Worm (Caenorhabditis elegans): Measurements from ENCODE around the gene C31H2.3.

Gene C31H2.3

ce11 chrX:5171085-5171484, 16.9 kb upstream of the C31H2.3 start, which contains the start of gene T03G11.10:
T03G11.10 (minus strand) TSS chrX:5171185.
- TF ChIP-seq flt-1 (GFP tag; IDR thresholded peaks at IDR 0.05): no peak
- no peak for TF ChIP-seq hmbx-1 (tag; optimal IDR thresholded peaks at IDR 0.05)
- no peak for TF ChIP-seq sea-1 (GFP tag; conservative IDR thresholded peaks at IDR 0.05)
- TF ChIP-seq ceh-36 (tag; optimal IDR thresholded peaks at IDR 0.05): no peak
- no peak for TF ChIP-seq B0310.2 (tag; optimal IDR thresholded peaks at IDR 0.05)
- TF ChIP-seq aly-1 (tag; optimal IDR thresholded peaks at IDR 0.05): no peak
- no peak for TF ChIP-seq ama-1 (optimal IDR thresholded peaks at IDR 0.05)
- TF ChIP-seq hnd-1 (tag; optimal IDR thresholded peaks at IDR 0.05): no peak
- no peak for TF ChIP-seq ceh-13 (GFP tag; optimal IDR thresholded peaks at IDR 0.05)
- TF ChIP-seq scrt-1 (GFP tag; IDR thresholded peaks at IDR 0.05): no peak
- TF ChIP-seq tbx-37 (GFP tag; conservative IDR thresholded peaks at IDR 0.05): no peak
- TF ChIP-seq tra-4 (tag; optimal IDR thresholded peaks at IDR 0.05): no peak
- TF ChIP-seq F13C5.2 (tag; optimal IDR thresholded peaks at IDR 0.05): no peak
- no peak for TF ChIP-seq pes-1 (GFP tag; IDR thresholded peaks at IDR 0.05)
- TF ChIP-seq tbx-11 (GFP tag; IDR thresholded peaks at IDR 0.05): no peak
- TF ChIP-seq ets-7 (tag; optimal IDR thresholded peaks at IDR 0.05): no peak
- no peak for TF ChIP-seq hmg-4 (GFP tag; optimal IDR thresholded peaks at IDR 0.05)

ce11 chrX:5168770-5169169, 14.6 kb upstream of the C31H2.3 start:
- TF ChIP-seq tra-4 (tag; optimal IDR thresholded peaks at IDR 0.05): no peak
- TF ChIP-seq F13C5.2 (tag; optimal IDR thresholded peaks at IDR 0.05): no peak
- no peak for TF ChIP-seq hmg-4 (GFP tag; optimal IDR thresholded peaks at IDR 0.05)
- TF ChIP-seq ets-7 (tag; optimal IDR thresholded peaks at IDR 0.05): no peak
- no peak for TF ChIP-seq hmbx-1 (tag; optimal IDR thresholded peaks at IDR 0.05)
- no peak for TF ChIP-seq ceh-13 (GFP tag; optimal IDR thresholded peaks at IDR 0.05)
- no peak for TF ChIP-seq aly-1 (tag; optimal IDR thresholded peaks at IDR 0.05)
- TF ChIP-seq pes-1 (GFP tag; IDR thresholded peaks at IDR 0.05): no peak
- no peak for TF ChIP-seq B0310.2 (tag; optimal IDR thresholded peaks at IDR 0.05)
- no peak for TF ChIP-seq sea-1 (GFP tag; conservative IDR thresholded peaks at IDR 0.05)
- TF ChIP-seq ama-1 (optimal IDR thresholded peaks at IDR 0.05): no peak
- no peak for TF ChIP-seq hnd-1 (tag; optimal IDR thresholded peaks at IDR 0.05)
- TF ChIP-seq flt-1 (GFP tag; IDR thresholded peaks at IDR 0.05): no peak
- TF ChIP-seq scrt-1 (GFP tag; IDR thresholded peaks at IDR 0.05): no peak
- no peak for TF ChIP-seq tbx-37 (GFP tag; conservative IDR thresholded peaks at IDR 0.05)

- TF ChIP-seq ets-7 (tag; optimal IDR thresholded peaks at IDR 0.05) (peak; percentile 17), tra-4 (tag; optimal IDR thresholded peaks at IDR 0.05) (no peak), ceh-36 (tag; optimal IDR thresholded peaks at IDR 0.05) (peak; percentile 47), tbx-37 (GFP tag; conservative IDR thresholded peaks at IDR 0.05) (0 out of 2 replicates have a peak, but pooled peaks have one; percentile 42), hmg-4 (GFP tag; optimal IDR thresholded peaks at IDR 0.05) (no peak), ceh-13 (GFP tag; optimal IDR thresholded peaks at IDR 0.05) (peak; percentile 15), hmbx-1 (tag; optimal IDR thresholded peaks at IDR 0.05) (peak; percentile 17), F13C5.2 (tag; optimal IDR thresholded peaks at IDR 0.05) (peak; percentile 83), hnd-1 (tag; optimal IDR thresholded peaks at IDR 0.05) (peak; percentile 23), pes-1 (GFP tag; IDR thresholded peaks at IDR 0.05) (peak; percentile 72; the same call in 1 of the 2 replicates), tbx-11 (GFP tag; IDR thresholded peaks at IDR 0.05) (0 out of 2 replicates have a peak, but pooled peaks have one; percentile 35), scrt-1 (GFP tag; IDR thresholded peaks at IDR 0.05) (no peak), B0310.2 (tag; optimal IDR thresholded peaks at IDR 0.05) (peak; percentile 27)
Observed at ce11 chrX:5165037-5165436, 10.9 kb upstream of the C31H2.3 start, which contains the start of gene mans-3. mans-3 (plus strand) TSS chrX:5165395.

ce11 chrX:5164054-5164453, 9.9 kb upstream of the C31H2.3 start:
- TF ChIP-seq aly-1 (tag; optimal IDR thresholded peaks at IDR 0.05): no peak
- no peak for TF ChIP-seq hmbx-1 (tag; optimal IDR thresholded peaks at IDR 0.05)
- no peak for TF ChIP-seq ets-7 (tag; optimal IDR thresholded peaks at IDR 0.05)
- no peak for TF ChIP-seq hnd-1 (tag; optimal IDR thresholded peaks at IDR 0.05)
- no peak for TF ChIP-seq tra-4 (tag; optimal IDR thresholded peaks at IDR 0.05)
- no peak for TF ChIP-seq scrt-1 (GFP tag; IDR thresholded peaks at IDR 0.05)
- TF ChIP-seq tbx-37 (GFP tag; conservative IDR thresholded peaks at IDR 0.05): no peak
- no peak for TF ChIP-seq B0310.2 (tag; optimal IDR thresholded peaks at IDR 0.05)
- no peak for TF ChIP-seq F13C5.2 (tag; optimal IDR thresholded peaks at IDR 0.05)

- TF ChIP-seq B0310.2 (tag; optimal IDR thresholded peaks at IDR 0.05): no peak
- no peak for TF ChIP-seq hnd-1 (tag; optimal IDR thresholded peaks at IDR 0.05)
- TF ChIP-seq flt-1 (GFP tag; IDR thresholded peaks at IDR 0.05): no peak
- TF ChIP-seq F13C5.2 (tag; optimal IDR thresholded peaks at IDR 0.05): no peak
- TF ChIP-seq aly-1 (tag; optimal IDR thresholded peaks at IDR 0.05): no peak
- TF ChIP-seq ceh-36 (tag; optimal IDR thresholded peaks at IDR 0.05): no peak
- TF ChIP-seq sea-1 (GFP tag; conservative IDR thresholded peaks at IDR 0.05): no peak
- TF ChIP-seq pes-1 (GFP tag; IDR thresholded peaks at IDR 0.05): no peak
- no peak for TF ChIP-seq tbx-37 (GFP tag; conservative IDR thresholded peaks at IDR 0.05)
Observed at ce11 chrX:5162755-5163154, 8.6 kb upstream of the C31H2.3 start, which contains the start of gene EGAP5.1. EGAP5.1 (plus strand) TSS chrX:5163055.

- TF ChIP-seq scrt-1 (GFP tag; IDR thresholded peaks at IDR 0.05): no peak
- no peak for TF ChIP-seq flt-1 (GFP tag; IDR thresholded peaks at IDR 0.05)
- no peak for TF ChIP-seq hnd-1 (tag; optimal IDR thresholded peaks at IDR 0.05)
- TF ChIP-seq tra-4 (tag; optimal IDR thresholded peaks at IDR 0.05): no peak
- TF ChIP-seq ets-7 (tag; optimal IDR thresholded peaks at IDR 0.05): no peak
- TF ChIP-seq ceh-13 (GFP tag; optimal IDR thresholded peaks at IDR 0.05): no peak
- TF ChIP-seq tbx-11 (GFP tag; IDR thresholded peaks at IDR 0.05): no peak
- TF ChIP-seq aly-1 (tag; optimal IDR thresholded peaks at IDR 0.05): no peak
- TF ChIP-seq ceh-36 (tag; optimal IDR thresholded peaks at IDR 0.05): no peak
- TF ChIP-seq ama-1 (optimal IDR thresholded peaks at IDR 0.05): no peak
Observed at ce11 chrX:5159645-5160044, 5.5 kb upstream of the C31H2.3 start, which contains the start of gene C31H2.4. C31H2.4 (minus strand) TSS chrX:5159663.

- TF ChIP-seq tbx-11 (GFP tag; IDR thresholded peaks at IDR 0.05): no peak
Observed at ce11 chrX:5152931-5153330, 1.2 kb downstream of the C31H2.3 start.

ce11 chrX:5151866-5152265, 2.3 kb downstream of the C31H2.3 start:
- TF ChIP-seq pes-1 (GFP tag; IDR thresholded peaks at IDR 0.05) (no peak), tbx-11 (GFP tag; IDR thresholded peaks at IDR 0.05) (no peak), F13C5.2 (tag; optimal IDR thresholded peaks at IDR 0.05) (no peak), ets-7 (tag; optimal IDR thresholded peaks at IDR 0.05) (no peak), aly-1 (tag; optimal IDR thresholded peaks at IDR 0.05) (no peak), flt-1 (GFP tag; IDR thresholded peaks at IDR 0.05) (no peak), hnd-1 (tag; optimal IDR thresholded peaks at IDR 0.05) (no peak), B0310.2 (tag; optimal IDR thresholded peaks at IDR 0.05) (no peak), ama-1 (optimal IDR thresholded peaks at IDR 0.05) (no peak), hmg-4 (GFP tag; optimal IDR thresholded peaks at IDR 0.05) (no peak), hmbx-1 (tag; optimal IDR thresholded peaks at IDR 0.05) (no peak), ceh-13 (GFP tag; optimal IDR thresholded peaks at IDR 0.05) (no peak), tbx-37 (GFP tag; conservative IDR thresholded peaks at IDR 0.05) (no peak), scrt-1 (GFP tag; IDR thresholded peaks at IDR 0.05) (no peak), sea-1 (GFP tag; conservative IDR thresholded peaks at IDR 0.05) (no peak)

Data from whole organism, early embryonic.